Fruit fly (Drosophila melanogaster) whole organism, prepupa: Measurements from ENCODE around the gene CG32264.

Source experiments
- CG6163 ChIP-seq: fragments of 200-800 bp; sonication (Bioruptor generic); IDR thresholded peaks from 3 replicates; pipeline ENCODE4 v1.3.6; 2022; ENCODE audit warnings: missing biosample characterization, missing genetic modification characterization
- Sox102F ChIP-seq: fragments of 200-800 bp; sonication (Bioruptor generic); optimal IDR thresholded peaks from 2 replicates; lab custom pipeline; 2016; ENCODE audit warnings: missing biosample characterization, mild to moderate bottlenecking, missing genetic modification characterization
- fd59A ChIP-seq: fragments of 200-800 bp; sonication (Bioruptor generic); optimal IDR thresholded peaks from 2 replicates; lab custom pipeline; 2017; ENCODE audit warnings: missing biosample characterization, mild to moderate bottlenecking, missing genetic modification characterization, missing genetic modification reagents
- salr ChIP-seq, 2 experiments: fragments of 200-800 bp; sonication (Bioruptor generic); optimal IDR thresholded peaks; 3 replicates each; lab custom pipeline; 2016 to 2018; ENCODE audit warnings: missing biosample characterization in 2 of 2, missing genetic modification characterization in 2 of 2, mild to moderate bottlenecking in 1 of 2
- svp ChIP-seq: fragments of 200-800 bp; sonication (Bioruptor generic); peaks from one replicate; lab custom pipeline; 2016; ENCODE audit warnings: missing biosample characterization, missing genetic modification characterization

DNA sequence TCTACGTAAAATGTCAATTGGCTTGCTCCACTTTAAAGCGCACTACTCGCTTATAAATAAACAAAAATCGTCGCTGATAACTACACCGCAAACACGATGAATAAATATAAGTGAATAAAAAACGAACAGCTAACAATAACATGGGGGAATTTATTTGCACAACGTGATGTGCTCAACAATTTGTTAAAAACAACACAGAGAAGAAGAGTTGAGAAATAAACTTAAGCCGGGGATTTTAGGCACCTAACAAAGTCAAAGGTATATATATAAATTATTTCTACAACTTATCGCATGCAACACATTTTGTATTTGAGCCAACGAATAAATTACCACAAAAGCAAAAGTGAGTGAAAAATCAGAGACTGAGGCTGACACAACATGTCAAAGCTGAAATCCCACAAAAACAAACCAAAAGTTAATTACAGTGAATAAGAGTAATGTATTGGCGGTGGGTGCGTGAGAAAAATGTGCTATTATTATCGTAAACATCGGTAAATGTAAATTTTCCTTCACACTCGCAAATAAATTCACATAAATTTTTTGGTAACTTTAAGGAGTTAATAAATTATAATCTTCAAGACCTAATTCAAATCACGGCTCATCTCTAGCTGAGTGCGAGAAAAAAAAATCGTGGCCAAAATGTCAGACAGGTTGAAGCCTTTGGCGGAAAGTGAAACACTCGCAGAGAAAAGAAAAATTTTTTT lies 33.8 kb downstream of the CG32264 start:
- TF ChIP-seq fd59A (GFP tag; lab: Kevin White, UChicago) (no peak), CG6163 (peak; percentile 66), salr (GFP tag; optimal IDR thresholded peaks at IDR 0.05; lab: Kevin White, UChicago) (no peak), svp (GFP tag; lab: Kevin White, UChicago) (peak; percentile 59), Sox102F (GFP tag; lab: Kevin White, UChicago) (peak; percentile 50)
